Worm (Caenorhabditis elegans) whole organism, L2 larva: Measurements from ENCODE around the gene fbxa-171.
A peak's percentile ranks its signal among the peaks of the same experiment; 100 is the strongest.

Source experiments
- C34F6.9 ChIP-seq: fragments of 150-350 bp; optimal IDR thresholded peaks from 2 replicates; lab custom pipeline; 2014; ENCODE audit warnings: missing biosample characterization, missing genetic modification characterization
- F13H6.1 ChIP-seq: sonication (generic microtip); optimal IDR thresholded peaks from 2 replicates; lab custom pipeline; 2016; ENCODE audit warnings: missing genetic modification characterization, missing compliant biosample characterization
- R02D3.7 ChIP-seq: fragments of 150-350 bp; optimal IDR thresholded peaks from 2 replicates; lab custom pipeline; 2014; ENCODE audit warnings: missing biosample characterization, missing genetic modification characterization
- Y55F3AM.14 ChIP-seq: fragments of 200-800 bp; sonication (Bioruptor generic); optimal IDR thresholded peaks from 2 replicates; lab custom pipeline; 2018; ENCODE audit warnings: mild to moderate bottlenecking, missing genetic modification characterization, missing compliant biosample characterization
- alr-1 ChIP-seq: fragments of 150-350 bp; optimal IDR thresholded peaks from 2 replicates; lab custom pipeline; 2014; ENCODE audit warnings: missing biosample characterization, missing genetic modification characterization
- aly-2 ChIP-seq: fragments of 150-350 bp; optimal IDR thresholded peaks from 2 replicates; lab custom pipeline; 2014; ENCODE audit warnings: missing biosample characterization, missing genetic modification characterization
- blmp-1 ChIP-seq: sonication (generic microtip); optimal IDR thresholded peaks from 2 replicates; lab custom pipeline; 2017; ENCODE audit warnings: missing genetic modification characterization, mild to moderate bottlenecking, missing compliant biosample characterization, antibody characterized with exemption, moderate library complexity; ENCODE audit not compliant: insufficient read depth
- ceh-16 ChIP-seq: fragments of 150-350 bp; optimal IDR thresholded peaks from 2 replicates; lab custom pipeline; 2014; ENCODE audit warnings: missing biosample characterization, missing genetic modification characterization
- ceh-82 ChIP-seq: fragments of 150-350 bp; optimal IDR thresholded peaks from 2 replicates; lab custom pipeline; 2014; ENCODE audit warnings: missing biosample characterization, missing genetic modification characterization
- crh-2 ChIP-seq: sonication (generic microtip); optimal IDR thresholded peaks from 2 replicates; lab custom pipeline; 2017; ENCODE audit warnings: missing biosample characterization, missing genetic modification characterization
- dmd-4 ChIP-seq: sonication (generic microtip); optimal IDR thresholded peaks from 2 replicates; lab custom pipeline; 2017; ENCODE audit warnings: missing biosample characterization, missing genetic modification characterization
- egl-27 ChIP-seq: sonication (generic microtip); optimal IDR thresholded peaks from 3 replicates; lab custom pipeline; 2017; ENCODE audit warnings: missing biosample characterization, missing genetic modification reagents, missing genetic modification characterization
- elt-3 ChIP-seq: sonication (generic microtip); optimal IDR thresholded peaks from 2 replicates; lab custom pipeline; 2017; ENCODE audit warnings: missing biosample characterization, missing genetic modification characterization
- fos-1 ChIP-seq: fragments of 150-350 bp; optimal IDR thresholded peaks from 2 replicates; lab custom pipeline; 2014; ENCODE audit warnings: missing biosample characterization, missing genetic modification characterization
- gmeb-1 ChIP-seq: fragments of 150-350 bp; optimal IDR thresholded peaks from 2 replicates; lab custom pipeline; 2014; ENCODE audit warnings: missing biosample characterization, missing genetic modification characterization
- lin-13 ChIP-seq: fragments of 150-350 bp; optimal IDR thresholded peaks from 2 replicates; lab custom pipeline; 2014; ENCODE audit warnings: missing biosample characterization, missing genetic modification reagents, missing genetic modification characterization
- lsy-2 ChIP-seq, 2 experiments: fragments of 150-350 bp in 1 of 2; sonication (generic microtip) in 1 of 2; optimal IDR thresholded peaks; 2 replicates each; lab custom pipeline; 2014 to 2017; ENCODE audit warnings: missing biosample characterization in 2 of 2, missing genetic modification characterization in 2 of 2
- mab-5 ChIP-seq: fragments of 150-350 bp; optimal IDR thresholded peaks from 2 replicates; lab custom pipeline; 2014; ENCODE audit warnings: missing biosample characterization, missing genetic modification characterization
- mbf-1 ChIP-seq: sonication (generic microtip); optimal IDR thresholded peaks from 2 replicates; lab custom pipeline; 2017; ENCODE audit warnings: missing biosample characterization, missing genetic modification characterization
- mdl-1 ChIP-seq, 2 experiments: fragments of 150-350 bp in 1 of 2; sonication (generic microtip) in 1 of 2; optimal IDR thresholded peaks; 2 replicates each; lab custom pipeline; 2017; ENCODE audit warnings: missing biosample characterization in 2 of 2, missing genetic modification characterization in 2 of 2
- nhr-10 ChIP-seq: sonication (generic microtip); optimal IDR thresholded peaks from 2 replicates; lab custom pipeline; 2017; ENCODE audit warnings: missing biosample characterization, missing genetic modification characterization
- nhr-11 ChIP-seq: fragments of 150-350 bp; optimal IDR thresholded peaks from 2 replicates; lab custom pipeline; 2014; ENCODE audit warnings: missing biosample characterization, missing genetic modification characterization
- nhr-12 ChIP-seq: fragments of 150-350 bp; optimal IDR thresholded peaks from 2 replicates; lab custom pipeline; 2014; ENCODE audit warnings: missing biosample characterization, missing genetic modification characterization
- nhr-129 ChIP-seq: fragments of 150-350 bp; optimal IDR thresholded peaks from 2 replicates; lab custom pipeline; 2014; ENCODE audit warnings: missing biosample characterization, missing genetic modification characterization
- nhr-21 ChIP-seq: fragments of 150-350 bp; optimal IDR thresholded peaks from 2 replicates; lab custom pipeline; 2014; ENCODE audit warnings: missing biosample characterization, missing genetic modification characterization
- nhr-23 ChIP-seq: fragments of 150-350 bp; optimal IDR thresholded peaks from 2 replicates; lab custom pipeline; 2014; ENCODE audit warnings: missing biosample characterization, missing genetic modification reagents, missing genetic modification characterization
- nhr-237 ChIP-seq: fragments of 150-350 bp; optimal IDR thresholded peaks from 2 replicates; lab custom pipeline; 2014; ENCODE audit warnings: missing biosample characterization, missing genetic modification characterization
- nhr-25 ChIP-seq: fragments of 150-350 bp; sonication (generic microtip); optimal IDR thresholded peaks from 3 replicates; lab custom pipeline; 2014; ENCODE audit warnings: missing biosample characterization, missing genetic modification characterization
- nhr-6 ChIP-seq: fragments of 150-350 bp; optimal IDR thresholded peaks from 2 replicates; lab custom pipeline; 2014; ENCODE audit warnings: missing biosample characterization, missing genetic modification characterization
- nhr-77 ChIP-seq: fragments of 150-350 bp; optimal IDR thresholded peaks from 2 replicates; lab custom pipeline; 2014; ENCODE audit warnings: missing biosample characterization, missing genetic modification characterization
- peb-1 ChIP-seq: fragments of 150-350 bp; optimal IDR thresholded peaks from 2 replicates; lab custom pipeline; 2014; ENCODE audit warnings: missing biosample characterization, missing genetic modification characterization
- skn-1 ChIP-seq: sonication (generic microtip); optimal IDR thresholded peaks from 2 replicates; lab custom pipeline; 2017; ENCODE audit warnings: missing biosample characterization, missing genetic modification characterization
- sma-3 ChIP-seq: sonication (generic microtip); optimal IDR thresholded peaks from 2 replicates; lab custom pipeline; 2016; ENCODE audit warnings: missing genetic modification reagents, missing genetic modification characterization, missing compliant biosample characterization
- sma-9 ChIP-seq, 2 experiments: fragments of 150-350 bp in 1 of 2; sonication (generic microtip) in 1 of 2; optimal IDR thresholded peaks; 2 replicates each; lab custom pipeline; 2014 to 2016; ENCODE audit warnings: missing genetic modification characterization in 2 of 2, mild to moderate bottlenecking in 1 of 2, missing biosample characterization in 1 of 2, missing compliant biosample characterization in 1 of 2, missing genetic modification reagents in 1 of 2, moderate library complexity in 1 of 2
- snpc-4 ChIP-seq: fragments of 150-350 bp; optimal IDR thresholded peaks from 2 replicates; lab custom pipeline; 2014; ENCODE audit warnings: missing biosample characterization, missing genetic modification characterization
- unc-39 ChIP-seq: fragments of 150-350 bp; optimal IDR thresholded peaks from 2 replicates; lab custom pipeline; 2014; ENCODE audit warnings: missing biosample characterization, missing genetic modification characterization
- unc-55 ChIP-seq: fragments of 150-350 bp; sonication (generic microtip); optimal IDR thresholded peaks from 3 replicates; lab custom pipeline; 2014; ENCODE audit warnings: missing biosample characterization, missing genetic modification reagents, missing genetic modification characterization
- unc-62 ChIP-seq: fragments of 150-350 bp; optimal IDR thresholded peaks from 2 replicates; lab custom pipeline; 2014; ENCODE audit warnings: missing biosample characterization, missing genetic modification reagents, missing genetic modification characterization
- zag-1 ChIP-seq: fragments of 150-350 bp; optimal IDR thresholded peaks from 2 replicates; lab custom pipeline; 2014; ENCODE audit warnings: missing biosample characterization, missing genetic modification characterization
- ztf-1 ChIP-seq: fragments of 200-800 bp; sonication (Bioruptor generic); conservative IDR thresholded peaks from 2 replicates; pipeline ENCODE4 v1.3.6; 2022; ENCODE audit warnings: missing genetic modification characterization, missing compliant biosample characterization
- ztf-11 ChIP-seq: sonication (generic microtip); optimal IDR thresholded peaks from 2 replicates; lab custom pipeline; 2017; ENCODE audit warnings: missing biosample characterization, missing genetic modification characterization

The fbxa-171 gene

ce11 chrV:17540295-17540694 lies 25.5 kb downstream of the fbxa-171 start, which contains the start of gene srz-25:
Gene srz-25 (plus strand): TSS chrV:17540595.
- TF ChIP-seq sma-3 (GFP tag; lab: Kevin White, UChicago) (no peak), Y55F3AM.14 (GFP tag; lab: Kevin White, UChicago) (no peak), lsy-2 (tag; optimal IDR thresholded peaks at IDR 0.05; lab: Kevin White, UChicago) (no peak), nhr-10 (tag; lab: Kevin White, UChicago) (no peak), nhr-6 (tag; lab: Kevin White, UChicago) (no peak), sma-9 (GFP tag; optimal IDR thresholded peaks at IDR 0.05; lab: Kevin White, UChicago) (no peak), sma-9 (tag; optimal IDR thresholded peaks at IDR 0.05; lab: Kevin White, UChicago) (no peak), nhr-25 (tag; lab: Kevin White, UChicago) (no peak), lin-13 (GFP tag; lab: Kevin White, UChicago) (no peak), nhr-23 (no peak)

- TF ChIP-seq ceh-16 (tag; lab: Kevin White, UChicago) (no peak), mab-5 (tag; lab: Kevin White, UChicago) (no peak), ztf-11 (tag; lab: Kevin White, UChicago) (no peak), nhr-10 (tag; lab: Kevin White, UChicago) (no peak), nhr-11 (tag; lab: Kevin White, UChicago) (no peak), peb-1 (no peak), fos-1 (no peak), skn-1 (no peak), R02D3.7 (tag; lab: Kevin White, UChicago) (no peak), Y55F3AM.14 (GFP tag; lab: Kevin White, UChicago) (no peak)
- TF ChIP-seq, all 48 proteins: peak for 0
Observed at ce11 chrV:17539289-17539688, 26.5 kb downstream of the fbxa-171 start.

ce11 chrV:17538279-17538896 lies 27.4 kb downstream of the fbxa-171 start, which contains the start of gene C18D4.6:
Gene C18D4.6 (minus strand): TSS chrV:17538375.
- no peak for TF ChIP-seq nhr-21
- no peak for TF ChIP-seq unc-39
- no peak for TF ChIP-seq elt-3 (tag; lab: Kevin White, UChicago)
- TF ChIP-seq nhr-6 (tag; lab: Kevin White, UChicago) = no peak
- TF ChIP-seq nhr-12 (tag; lab: Kevin White, UChicago) = no peak
- no peak for TF ChIP-seq C34F6.9 (tag; lab: Kevin White, UChicago)
- no peak for TF ChIP-seq ztf-11 (tag; lab: Kevin White, UChicago)
- TF ChIP-seq nhr-11 (tag; lab: Kevin White, UChicago) = no peak
- TF ChIP-seq F13H6.1 (tag; lab: Kevin White, UChicago) = no peak
- no peak for TF ChIP-seq zag-1 (tag; lab: Kevin White, UChicago)
- no peak for TF ChIP-seq unc-62 (GFP tag; lab: Kevin White, UChicago)
- TF ChIP-seq nhr-77 = no peak
- TF ChIP-seq peb-1 = no peak
- TF ChIP-seq egl-27 = no peak
- TF ChIP-seq crh-2 (tag; lab: Kevin White, UChicago) = no peak
- no peak for TF ChIP-seq mbf-1 (tag; lab: Kevin White, UChicago)
- TF ChIP-seq unc-55 = peak; percentile 62
- peak; percentile 12 for TF ChIP-seq nhr-129 (tag; lab: Kevin White, UChicago)
- TF ChIP-seq gmeb-1 = peak; percentile 43
- no peak for TF ChIP-seq aly-2
- TF ChIP-seq nhr-237 (tag; lab: Kevin White, UChicago) = no peak
- no peak for TF ChIP-seq nhr-25 (tag; lab: Kevin White, UChicago)

ce11 chrV:17533200-17533599 lies 32.6 kb downstream of the fbxa-171 start:
- no peak for TF ChIP-seq peb-1
- no peak for TF ChIP-seq dmd-4 (tag; lab: Kevin White, UChicago)
- no peak for TF ChIP-seq ceh-82 (tag; lab: Kevin White, UChicago)
- no peak for TF ChIP-seq mdl-1 (tag; optimal IDR thresholded peaks at IDR 0.05; lab: Kevin White, UChicago)
- no peak for TF ChIP-seq ztf-1
- TF ChIP-seq nhr-237 (tag; lab: Kevin White, UChicago) = no peak
- TF ChIP-seq skn-1 = no peak
- no peak for TF ChIP-seq snpc-4 (tag; lab: Kevin White, UChicago)
- no peak for TF ChIP-seq blmp-1
- no peak for TF ChIP-seq alr-1
- TF ChIP-seq aly-2 = no peak
- TF ChIP-seq nhr-23 = no peak
